Worm (Caenorhabditis elegans) whole organism, L1 larva: ENCODE data around the gene T07F12.2.

Source experiments
- C04F5.9 ChIP-seq: sonication (generic microtip); optimal IDR thresholded peaks from 2 replicates; lab custom pipeline; 2016; ENCODE audit warnings: missing genetic modification characterization, missing compliant biosample characterization
- F16B12.6 ChIP-seq: fragments of 150-350 bp; optimal IDR thresholded peaks from 2 replicates; lab custom pipeline; 2014; ENCODE audit warnings: missing biosample characterization, missing genetic modification characterization
- Y116A8C.19 ChIP-seq: sonication (generic microtip); optimal IDR thresholded peaks from 2 replicates; lab custom pipeline; 2016; ENCODE audit warnings: missing compliant biosample characterization, missing genetic modification characterization, borderline replicate concordance
- ceh-63 ChIP-seq: fragments of 200-800 bp; sonication (Bioruptor generic); optimal IDR thresholded peaks from 2 replicates; lab custom pipeline; 2018; ENCODE audit warnings: mild to moderate bottlenecking, missing genetic modification characterization, missing compliant biosample characterization
- ceh-82 ChIP-seq, 3 experiments: fragments of 150-350 bp in 1 of 3; sonication (generic microtip) in 2 of 3; optimal IDR thresholded peaks; 2 replicates each; lab custom pipeline; 2014 to 2017; ENCODE audit warnings: missing biosample characterization in 3 of 3, missing genetic modification characterization in 3 of 3
- ceh-90 ChIP-seq: sonication (generic microtip); optimal IDR thresholded peaks from 2 replicates; lab custom pipeline; 2016; ENCODE audit warnings: missing genetic modification characterization, missing compliant biosample characterization
- ces-1 ChIP-seq: fragments of 150-350 bp; optimal IDR thresholded peaks from 2 replicates; lab custom pipeline; 2014; ENCODE audit warnings: missing biosample characterization, missing genetic modification reagents, missing genetic modification characterization
- efl-1 ChIP-seq, 4 experiments: fragments of 150-350 bp; optimal IDR thresholded peaks in 3 of 4; peaks in 1 of 4; 1 replicate in 1 of 4; 2 replicates in 3 of 4; lab custom pipeline; 2014; ENCODE audit warnings: missing biosample characterization in 2 of 4, missing genetic modification characterization in 2 of 4, missing genetic modification reagents in 2 of 4
- efl-3 ChIP-seq: fragments of 200-800 bp; sonication (Bioruptor generic); optimal IDR thresholded peaks from 2 replicates; lab custom pipeline; 2018; ENCODE audit warnings: mild to moderate bottlenecking, missing genetic modification characterization, missing compliant biosample characterization
- egl-13 ChIP-seq: sonication (generic microtip); optimal IDR thresholded peaks from 2 replicates; lab custom pipeline; 2016; ENCODE audit warnings: missing genotype, missing genetic modification reagents, missing genetic modification characterization, missing compliant biosample characterization
- egl-27 ChIP-seq, 2 experiments: fragments of 150-350 bp in 1 of 2; sonication (generic microtip); optimal IDR thresholded peaks; 3 replicates each; lab custom pipeline; 2017 to 2018; ENCODE audit warnings: missing biosample characterization in 2 of 2, missing genetic modification characterization in 2 of 2, missing genetic modification reagents in 2 of 2
- elt-2 ChIP-seq: sonication (generic microtip); optimal IDR thresholded peaks from 2 replicates; lab custom pipeline; 2016; ENCODE audit warnings: missing genetic modification characterization, mild to moderate bottlenecking, inconsistent platforms, missing compliant biosample characterization, missing genetic modification reagents
- ets-5 ChIP-seq: fragments of 200-800 bp; sonication (Bioruptor generic); IDR thresholded peaks from 2 replicates; pipeline ENCODE4 v1.3.6; 2022; ENCODE audit warnings: missing genetic modification characterization, missing compliant biosample characterization
- fkh-4 ChIP-seq: sonication (generic microtip); optimal IDR thresholded peaks from 2 replicates; lab custom pipeline; 2016; ENCODE audit warnings: missing compliant biosample characterization, missing genetic modification characterization, borderline replicate concordance
- fos-1 ChIP-seq: fragments of 150-350 bp; optimal IDR thresholded peaks from 2 replicates; lab custom pipeline; 2014; ENCODE audit warnings: missing biosample characterization, missing genetic modification characterization
- irx-1 ChIP-seq: sonication (generic microtip); optimal IDR thresholded peaks from 2 replicates; lab custom pipeline; 2016; ENCODE audit warnings: missing genetic modification characterization, missing compliant biosample characterization
- jun-1 ChIP-seq: fragments of 150-350 bp; optimal IDR thresholded peaks from 2 replicates; lab custom pipeline; 2014; ENCODE audit warnings: missing biosample characterization, missing genetic modification reagents, missing genetic modification characterization
- lin-14 ChIP-seq: fragments of 200-800 bp; sonication (Bioruptor generic); optimal IDR thresholded peaks from 2 replicates; lab custom pipeline; 2018; ENCODE audit warnings: mild to moderate bottlenecking, missing genetic modification characterization, moderate library complexity, missing compliant biosample characterization
- lin-15B ChIP-seq: fragments of 150-350 bp; sonication (generic microtip); optimal IDR thresholded peaks from 3 replicates; lab custom pipeline; 2014; ENCODE audit warnings: missing biosample characterization, missing genetic modification characterization
- lin-35 ChIP-seq, 2 experiments: fragments of 150-350 bp; optimal IDR thresholded peaks; 2 replicates each; lab custom pipeline; 2014; ENCODE audit warnings: missing biosample characterization in 2 of 2, missing genetic modification characterization in 2 of 2, missing genetic modification reagents in 2 of 2
- lin-39 ChIP-seq: fragments of 150-350 bp; optimal IDR thresholded peaks from 2 replicates; lab custom pipeline; 2014; ENCODE audit warnings: missing biosample characterization, missing genetic modification reagents, missing genetic modification characterization
- lir-3 ChIP-seq: sonication (generic microtip); optimal IDR thresholded peaks from 2 replicates; lab custom pipeline; 2016; ENCODE audit warnings: mild to moderate bottlenecking, missing genetic modification characterization, moderate library complexity, missing compliant biosample characterization; ENCODE audit not compliant: poor library complexity
- lsy-2 ChIP-seq, 2 experiments: fragments of 150-350 bp; optimal IDR thresholded peaks; 2 replicates each; lab custom pipeline; 2014; ENCODE audit warnings: missing biosample characterization in 2 of 2, missing genetic modification characterization in 2 of 2
- mef-2 ChIP-seq: fragments of 150-350 bp; optimal IDR thresholded peaks from 2 replicates; lab custom pipeline; 2014; ENCODE audit warnings: missing biosample characterization, missing genetic modification characterization
- mep-1 ChIP-seq: fragments of 150-350 bp; optimal IDR thresholded peaks from 2 replicates; lab custom pipeline; 2014; ENCODE audit warnings: missing biosample characterization, missing genetic modification characterization
- nhr-12 ChIP-seq: sonication (generic microtip); optimal IDR thresholded peaks from 2 replicates; lab custom pipeline; 2017; ENCODE audit warnings: missing biosample characterization, missing genetic modification characterization
- nhr-20 ChIP-seq: sonication (generic microtip); optimal IDR thresholded peaks from 2 replicates; lab custom pipeline; 2016; ENCODE audit warnings: mild to moderate bottlenecking, missing genetic modification characterization, missing compliant biosample characterization
- nhr-28 ChIP-seq: fragments of 150-350 bp; optimal IDR thresholded peaks from 2 replicates; lab custom pipeline; 2014; ENCODE audit warnings: missing biosample characterization, missing genetic modification characterization
- nhr-47 ChIP-seq: sonication (generic microtip); optimal IDR thresholded peaks from 2 replicates; lab custom pipeline; 2016; ENCODE audit warnings: mild to moderate bottlenecking, missing genetic modification characterization, moderate library complexity, missing compliant biosample characterization
- nhr-76 ChIP-seq: sonication (generic microtip); optimal IDR thresholded peaks from 2 replicates; lab custom pipeline; 2017; ENCODE audit warnings: missing biosample characterization, missing genetic modification characterization
- nhr-77 ChIP-seq: fragments of 150-350 bp; optimal IDR thresholded peaks from 2 replicates; lab custom pipeline; 2014; ENCODE audit warnings: missing biosample characterization, missing genetic modification characterization
- nhr-84 ChIP-seq: sonication (generic microtip); optimal IDR thresholded peaks from 2 replicates; lab custom pipeline; 2017; ENCODE audit warnings: missing biosample characterization, missing genetic modification characterization
- nhr-85 ChIP-seq: sonication (generic microtip); peaks from one replicate; lab custom pipeline; 2016; ENCODE audit warnings: missing genetic modification characterization, inconsistent platforms, missing compliant biosample characterization
- pag-3 ChIP-seq: sonication (generic microtip); optimal IDR thresholded peaks from 2 replicates; lab custom pipeline; 2017; ENCODE audit warnings: missing genetic modification characterization, mild to moderate bottlenecking, missing compliant biosample characterization, antibody characterized with exemption, borderline replicate concordance; ENCODE audit not compliant: insufficient read depth
- rnt-1 ChIP-seq: sonication (generic microtip); optimal IDR thresholded peaks from 2 replicates; lab custom pipeline; 2016; ENCODE audit warnings: mild to moderate bottlenecking, missing genetic modification characterization, moderate library complexity, missing compliant biosample characterization
- snpc-4 ChIP-seq: fragments of 150-350 bp; optimal IDR thresholded peaks from 2 replicates; lab custom pipeline; 2014; ENCODE audit warnings: missing biosample characterization, missing genetic modification characterization
- snu-23 ChIP-seq: sonication (generic microtip); optimal IDR thresholded peaks from 2 replicates; lab custom pipeline; 2016; ENCODE audit warnings: missing genetic modification characterization, missing compliant biosample characterization
- sup-37 ChIP-seq: fragments of 200-800 bp; sonication (Bioruptor generic); optimal IDR thresholded peaks from 2 replicates; lab custom pipeline; 2018; ENCODE audit warnings: mild to moderate bottlenecking, missing genetic modification characterization, missing compliant biosample characterization
- unc-30 ChIP-seq: sonication (generic microtip); optimal IDR thresholded peaks from 2 replicates; lab custom pipeline; 2017; ENCODE audit warnings: missing biosample characterization, missing genetic modification characterization
- unc-62 ChIP-seq: fragments of 150-350 bp; optimal IDR thresholded peaks from 2 replicates; lab custom pipeline; 2014; ENCODE audit warnings: missing biosample characterization, missing genetic modification reagents, missing genetic modification characterization
- vab-15 ChIP-seq: sonication (generic microtip); optimal IDR thresholded peaks from 2 replicates; lab custom pipeline; 2017; ENCODE audit warnings: missing genotype, mild to moderate bottlenecking, missing genetic modification characterization, missing compliant biosample characterization
- xbp-1 ChIP-seq: sonication (generic microtip); optimal IDR thresholded peaks from 2 replicates; lab custom pipeline; 2016; ENCODE audit warnings: missing genetic modification characterization, missing compliant biosample characterization
- zag-1 ChIP-seq: fragments of 150-350 bp; optimal IDR thresholded peaks from 2 replicates; lab custom pipeline; 2014; ENCODE audit warnings: missing biosample characterization, missing genetic modification characterization

Gene T07F12.2

ce11 chrX:4844765-4845164 lies 45.3 kb upstream of the T07F12.2 start:
- TF ChIP-seq nhr-28, result no peak
- TF ChIP-seq fkh-4 (tag; lab: Kevin White, UChicago), result no peak
- TF ChIP-seq fos-1 (tag; lab: Kevin White, UChicago), result no peak
- no peak for TF ChIP-seq efl-3 (GFP tag; lab: Kevin White, UChicago)
- no peak for TF ChIP-seq nhr-47
- no peak for TF ChIP-seq nhr-12 (tag; lab: Kevin White, UChicago)
- TF ChIP-seq irx-1, result no peak
- TF ChIP-seq, all 84 proteins: peak for 0

- TF ChIP-seq xbp-1 (tag; lab: Kevin White, UChicago), result peak; percentile 31
- no peak for TF ChIP-seq mef-2 (tag; lab: Kevin White, UChicago)
- TF ChIP-seq ceh-90, result peak; percentile 33
- no peak for TF ChIP-seq nhr-76 (tag; lab: Kevin White, UChicago)
- no peak for TF ChIP-seq ceh-63 (GFP tag; lab: Kevin White, UChicago)
- TF ChIP-seq sup-37 (GFP tag; lab: Kevin White, UChicago), result no peak
- TF ChIP-seq elt-2, result peak; percentile 55
- peak in 1 of 2 experiments; percentile 52 for TF ChIP-seq lin-35 (GFP tag; optimal IDR thresholded peaks at IDR 0.05; lab: Kevin White, UChicago)
- peak; percentile 84 for TF ChIP-seq lin-14
- no peak for TF ChIP-seq unc-62 (GFP tag; lab: Kevin White, UChicago)
- TF ChIP-seq nhr-85 (tag; lab: Kevin White, UChicago), result peak; percentile 27
- no peak for TF ChIP-seq F16B12.6 (tag; lab: Kevin White, UChicago)
- TF ChIP-seq ces-1, result no peak
- no peak for TF ChIP-seq zag-1 (tag; lab: Kevin White, UChicago)
- TF ChIP-seq ceh-82 (tag; optimal IDR thresholded peaks at IDR 0.05; lab: Kevin White, UChicago), result peak in 2 of 3 experiments; percentile 24 to 26
- TF ChIP-seq mep-1 (tag; lab: Kevin White, UChicago), result no peak
- TF ChIP-seq lsy-2 (tag; optimal IDR thresholded peaks at IDR 0.05; lab: Kevin White, UChicago), result no peak
- no peak for TF ChIP-seq nhr-84 (tag; lab: Kevin White, UChicago)
- no peak for TF ChIP-seq ets-5 (GFP tag; lab: Robert Waterston, UW)
- TF ChIP-seq snpc-4 (tag; lab: Kevin White, UChicago), result no peak
- TF ChIP-seq egl-13 (tag; lab: Kevin White, UChicago), result no peak
- no peak for TF ChIP-seq vab-15 (tag; lab: Kevin White, UChicago)
- TF ChIP-seq egl-27 (tag; optimal IDR thresholded peaks at IDR 0.05; lab: Kevin White, UChicago), result no peak
- TF ChIP-seq rnt-1 (tag; lab: Kevin White, UChicago), result peak; percentile 79
- peak; percentile 54 for TF ChIP-seq nhr-20 (tag; lab: Kevin White, UChicago)
- no peak for TF ChIP-seq lin-39
- peak; percentile 94 for TF ChIP-seq pag-3 (tag; lab: Kevin White, UChicago)
- peak; percentile 46 for TF ChIP-seq lir-3 (tag; lab: Kevin White, UChicago)
- peak in 1 of 2 experiments; percentile 1 for TF ChIP-seq efl-1 (optimal IDR thresholded peaks at IDR 0.05; lab: Kevin White, UChicago)
- peak in 1 of 2 experiments; percentile 15 for TF ChIP-seq efl-1 (GFP tag; optimal IDR thresholded peaks at IDR 0.05 in 1 of 2; lab: Kevin White, UChicago)
- TF ChIP-seq jun-1 (tag; lab: Kevin White, UChicago), result no peak
- no peak for TF ChIP-seq nhr-77 (tag; lab: Kevin White, UChicago)
- TF ChIP-seq Y116A8C.19, result no peak
- no peak for TF ChIP-seq C04F5.9 (tag; lab: Kevin White, UChicago)
- no peak for TF ChIP-seq lin-15B (tag; lab: Kevin White, UChicago)
- no peak for TF ChIP-seq unc-30 (tag; lab: Kevin White, UChicago)
- peak; percentile 60 for TF ChIP-seq snu-23 (GFP tag; lab: Kevin White, UChicago)
- no peak for TF ChIP-seq irx-1
Measured at ce11 chrX:4853060-4853459, 37.0 kb upstream of the T07F12.2 start, which contains the start of gene F39C12.1. Gene F39C12.1, minus strand, starts transcription at chrX:4853195.
